Worm (Caenorhabditis elegans) whole organism, early embryonic: ENCODE results near the gene sulp-2.

Experiments
- B0310.2 ChIP-seq: sonication (generic microtip); optimal IDR thresholded peaks from 2 replicates; lab custom pipeline; 2016; ENCODE audit warnings: mild to moderate bottlenecking, missing genetic modification characterization, missing compliant biosample characterization
- ama-1 ChIP-seq: fragments of 150-350 bp; optimal IDR thresholded peaks from 2 replicates; lab custom pipeline; 2014
- ceh-13 ChIP-seq: fragments of 200-800 bp; sonication (Bioruptor generic); optimal IDR thresholded peaks from 2 replicates; lab custom pipeline; 2018; ENCODE audit warnings: mild to moderate bottlenecking, missing genetic modification characterization, missing compliant biosample characterization
- flt-1 ChIP-seq: fragments of 200-800 bp; sonication (Bioruptor generic); IDR thresholded peaks from 2 replicates; pipeline ENCODE4 v1.3.6; 2022; ENCODE audit warnings: missing genetic modification characterization, missing compliant biosample characterization
- hmbx-1 ChIP-seq: sonication (generic microtip); optimal IDR thresholded peaks from 2 replicates; lab custom pipeline; 2016; ENCODE audit warnings: mild to moderate bottlenecking, missing genetic modification characterization, missing compliant biosample characterization
- hmg-4 ChIP-seq: fragments of 200-800 bp; sonication (Bioruptor generic); optimal IDR thresholded peaks from 2 replicates; lab custom pipeline; 2018; ENCODE audit warnings: mild to moderate bottlenecking, missing genetic modification characterization, missing compliant biosample characterization
- pes-1 ChIP-seq: fragments of 200-800 bp; sonication (Bioruptor generic); IDR thresholded peaks from 2 replicates; pipeline ENCODE4 v1.3.6; 2022; ENCODE audit warnings: missing genetic modification reagents, missing genetic modification characterization, missing compliant biosample characterization
- scrt-1 ChIP-seq: fragments of 200-800 bp; sonication (Bioruptor generic); IDR thresholded peaks from 2 replicates; pipeline ENCODE4 v1.3.6; 2022; ENCODE audit warnings: missing genetic modification characterization, missing compliant biosample characterization
- sea-1 ChIP-seq: fragments of 200-800 bp; sonication (Bioruptor generic); conservative IDR thresholded peaks from 2 replicates; pipeline ENCODE4 v1.3.6; 2022; ENCODE audit warnings: missing genetic modification characterization, missing compliant biosample characterization
- tbx-11 ChIP-seq: fragments of 200-800 bp; sonication (Bioruptor generic); IDR thresholded peaks from 2 replicates; pipeline ENCODE4 v1.3.6; 2022; ENCODE audit warnings: missing genetic modification characterization, missing compliant biosample characterization
- tbx-37 ChIP-seq: fragments of 200-800 bp; sonication (Bioruptor generic); conservative IDR thresholded peaks from 2 replicates; pipeline ENCODE4 v1.3.6; 2022; ENCODE audit warnings: missing genetic modification reagents, missing genetic modification characterization, missing compliant biosample characterization
- tra-4 ChIP-seq: sonication (generic microtip); optimal IDR thresholded peaks from 2 replicates; lab custom pipeline; 2017; ENCODE audit warnings: missing genetic modification characterization, missing compliant biosample characterization

ce11 chrX:5557966-5558365, 41.2 kb downstream of the sulp-2 start, which contains the start of gene C38C5.1:
- TF ChIP-seq tbx-11 (GFP tag; lab: Robert Waterston, UW) (no peak), ceh-13 (GFP tag; lab: Kevin White, UChicago) (no peak), B0310.2 (tag; lab: Kevin White, UChicago) (no peak), scrt-1 (GFP tag; lab: Robert Waterston, UW) (no peak), tbx-37 (no peak), ama-1 (lab: Kevin White, UChicago) (no peak), sea-1 (no peak), flt-1 (GFP tag; lab: Robert Waterston, UW) (no peak), tra-4 (tag; lab: Kevin White, UChicago) (no peak), hmbx-1 (tag; lab: Kevin White, UChicago) (no peak), hmg-4 (GFP tag; lab: Kevin White, UChicago) (no peak), pes-1 (GFP tag; lab: Robert Waterston, UW) (no peak)
